Fruit fly (Drosophila melanogaster): ENCODE results near the gene CG32243.

dm6 chr3L:4590051-4590450 lies 49.0 kb upstream of the CG32243 start:
- TF ChIP-seq CTCF (optimal IDR thresholded peaks at IDR 0.05) (no peak), CG8478 (optimal IDR thresholded peaks at IDR 0.05) (no peak)
